Worm (Caenorhabditis elegans) whole organism, mixed stage, embryonic: ENCODE measurements around the gene W03C9.8.

Experiments used
- bed-3 ChIP-seq: fragments of 200-800 bp; sonication (Bioruptor generic); optimal IDR thresholded peaks from 3 replicates; lab custom pipeline; 2018; ENCODE audit warnings: mild to moderate bottlenecking, missing genetic modification characterization, moderate library complexity, missing compliant biosample characterization
- blmp-1 ChIP-seq: fragments of 150-350 bp; optimal IDR thresholded peaks from 2 replicates; lab custom pipeline; 2014; ENCODE audit warnings: missing biosample characterization, missing genetic modification characterization
- ceh-39 ChIP-seq: fragments of 150-350 bp; optimal IDR thresholded peaks from 2 replicates; lab custom pipeline; 2014; ENCODE audit warnings: missing biosample characterization, missing genetic modification characterization
- ces-1 ChIP-seq: fragments of 150-350 bp; optimal IDR thresholded peaks from 2 replicates; lab custom pipeline; 2014; ENCODE audit warnings: missing biosample characterization, missing genetic modification reagents, missing genetic modification characterization
- hlh-1 ChIP-seq: fragments of 150-350 bp; optimal IDR thresholded peaks from 2 replicates; lab custom pipeline; 2014; ENCODE audit warnings: missing biosample characterization, missing genetic modification reagents, missing genetic modification characterization
- lsy-2 ChIP-seq: fragments of 150-350 bp; optimal IDR thresholded peaks from 2 replicates; lab custom pipeline; 2014; ENCODE audit warnings: missing biosample characterization, missing genetic modification characterization
- nhr-12 ChIP-seq: fragments of 150-350 bp; optimal IDR thresholded peaks from 2 replicates; lab custom pipeline; 2014; ENCODE audit warnings: missing biosample characterization, missing genetic modification characterization
- nhr-28 ChIP-seq: fragments of 150-350 bp; optimal IDR thresholded peaks from 2 replicates; lab custom pipeline; 2014; ENCODE audit warnings: missing biosample characterization, missing genetic modification characterization
- pha-4 ChIP-seq: fragments of 150-350 bp; optimal IDR thresholded peaks from 2 replicates; lab custom pipeline; 2018; ENCODE audit warnings: missing biosample characterization, missing genetic modification reagents, missing genetic modification characterization
- snpc-4 ChIP-seq: fragments of 150-350 bp; optimal IDR thresholded peaks from 2 replicates; lab custom pipeline; 2014; ENCODE audit warnings: missing biosample characterization, missing genetic modification characterization
- ztf-11 ChIP-seq: fragments of 150-350 bp; optimal IDR thresholded peaks from 2 replicates; lab custom pipeline; 2014; ENCODE audit warnings: missing biosample characterization, missing genetic modification characterization

DNA sequence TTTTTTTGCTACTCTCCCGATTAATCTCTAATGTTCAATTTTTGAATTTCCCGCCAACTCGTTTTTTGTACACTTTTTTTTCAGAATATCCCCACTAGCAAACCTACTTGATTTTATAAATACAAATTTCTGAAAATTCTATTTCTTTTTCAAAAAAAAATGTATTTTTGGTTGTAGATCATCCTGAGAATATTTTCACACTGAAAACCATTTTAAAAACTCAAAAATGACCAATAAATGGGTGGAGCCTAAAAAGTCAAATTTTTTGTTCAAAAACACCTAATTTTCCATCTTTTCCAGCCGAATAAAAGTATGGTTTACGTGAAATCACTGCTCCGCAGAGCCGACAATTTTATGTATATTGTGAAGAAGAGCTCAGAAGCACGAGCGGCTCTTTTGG, 40.2 kb downstream of the W03C9.8 start, which contains the start of gene Y17G7B.3:
- TF ChIP-seq pha-4 (tag; lab: Kevin White, UChicago) (no peak), ces-1 (no peak), ceh-39 (no peak), bed-3 (no peak), snpc-4 (tag; lab: Kevin White, UChicago) (no peak), nhr-28 (tag; lab: Kevin White, UChicago) (no peak), blmp-1 (no peak), nhr-12 (no peak), hlh-1 (tag; lab: Kevin White, UChicago) (no peak), ztf-11 (tag; lab: Kevin White, UChicago) (no peak), lsy-2 (tag; lab: Kevin White, UChicago) (no peak)
